Worm (Caenorhabditis elegans) whole organism, mixed stage, embryonic: ENCODE results near the gene srh-92.
A peak's percentile ranks its signal among the peaks of the same experiment; 100 is the strongest.

ENCODE experiments used
- M03D4.4 ChIP-seq: sonication (generic microtip); optimal IDR thresholded peaks from 2 replicates; lab custom pipeline; 2017; ENCODE audit warnings: mild to moderate bottlenecking, missing genetic modification characterization, missing compliant biosample characterization
- bed-3 ChIP-seq: fragments of 200-800 bp; sonication (Bioruptor generic); optimal IDR thresholded peaks from 3 replicates; lab custom pipeline; 2018; ENCODE audit warnings: mild to moderate bottlenecking, missing genetic modification characterization, moderate library complexity, missing compliant biosample characterization
- blmp-1 ChIP-seq: fragments of 150-350 bp; optimal IDR thresholded peaks from 2 replicates; lab custom pipeline; 2014; ENCODE audit warnings: missing biosample characterization, missing genetic modification characterization
- ceh-39 ChIP-seq: fragments of 150-350 bp; optimal IDR thresholded peaks from 2 replicates; lab custom pipeline; 2014; ENCODE audit warnings: missing biosample characterization, missing genetic modification characterization
- ceh-43 ChIP-seq: fragments of 200-800 bp; sonication (Bioruptor generic); optimal IDR thresholded peaks from 2 replicates; lab custom pipeline; 2018; ENCODE audit warnings: mild to moderate bottlenecking, missing genetic modification characterization, moderate library complexity, missing compliant biosample characterization
- ceh-83 ChIP-seq: fragments of 200-800 bp; sonication (Bioruptor generic); optimal IDR thresholded peaks from 2 replicates; lab custom pipeline; 2018; ENCODE audit warnings: mild to moderate bottlenecking, missing genetic modification characterization, missing compliant biosample characterization
- ces-1 ChIP-seq: fragments of 150-350 bp; optimal IDR thresholded peaks from 2 replicates; lab custom pipeline; 2014; ENCODE audit warnings: missing biosample characterization, missing genetic modification reagents, missing genetic modification characterization
- cnd-1 ChIP-seq: fragments of 200-800 bp; sonication (Bioruptor generic); optimal IDR thresholded peaks from 2 replicates; lab custom pipeline; 2018; ENCODE audit warnings: mild to moderate bottlenecking, missing genetic modification characterization, missing compliant biosample characterization
- elt-1 ChIP-seq: sonication (generic microtip); optimal IDR thresholded peaks from 2 replicates; lab custom pipeline; 2017; ENCODE audit warnings: missing genetic modification characterization, mild to moderate bottlenecking, missing compliant biosample characterization, antibody characterized with exemption, moderate library complexity, borderline replicate concordance; ENCODE audit not compliant: insufficient read depth
- elt-3 ChIP-seq: fragments of 150-350 bp; optimal IDR thresholded peaks from 2 replicates; lab custom pipeline; 2014; ENCODE audit warnings: missing biosample characterization, missing genetic modification characterization
- flh-1 ChIP-seq: fragments of 200-800 bp; sonication (Bioruptor generic); optimal IDR thresholded peaks from 2 replicates; lab custom pipeline; 2018; ENCODE audit warnings: mild to moderate bottlenecking, missing genetic modification characterization, moderate library complexity, missing compliant biosample characterization
- ham-2 ChIP-seq: fragments of 200-800 bp; sonication (Bioruptor generic); optimal IDR thresholded peaks from 2 replicates; lab custom pipeline; 2018; ENCODE audit warnings: mild to moderate bottlenecking, missing genetic modification characterization, missing compliant biosample characterization
- hlh-1 ChIP-seq: fragments of 150-350 bp; optimal IDR thresholded peaks from 2 replicates; lab custom pipeline; 2014; ENCODE audit warnings: missing biosample characterization, missing genetic modification reagents, missing genetic modification characterization
- lin-13 ChIP-seq: fragments of 150-350 bp; optimal IDR thresholded peaks from 2 replicates; lab custom pipeline; 2014; ENCODE audit warnings: missing biosample characterization, missing genetic modification characterization
- lin-32 ChIP-seq: fragments of 200-800 bp; sonication (Bioruptor generic); optimal IDR thresholded peaks from 2 replicates; lab custom pipeline; 2018; ENCODE audit warnings: mild to moderate bottlenecking, missing genetic modification characterization, missing compliant biosample characterization
- lsy-2 ChIP-seq: fragments of 150-350 bp; optimal IDR thresholded peaks from 2 replicates; lab custom pipeline; 2014; ENCODE audit warnings: missing biosample characterization, missing genetic modification characterization
- mab-5 ChIP-seq: fragments of 150-350 bp; optimal IDR thresholded peaks from 2 replicates; lab custom pipeline; 2014; ENCODE audit warnings: missing biosample characterization, missing genetic modification characterization
- mep-1 ChIP-seq: fragments of 150-350 bp; optimal IDR thresholded peaks from 2 replicates; lab custom pipeline; 2017; ENCODE audit warnings: missing biosample characterization, missing genetic modification reagents, missing genetic modification characterization, inconsistent platforms
- mls-2 ChIP-seq: sonication (generic microtip); optimal IDR thresholded peaks from 2 replicates; lab custom pipeline; 2016; ENCODE audit warnings: mild to moderate bottlenecking, missing genetic modification characterization, moderate library complexity, missing compliant biosample characterization
- nhr-12 ChIP-seq: fragments of 150-350 bp; optimal IDR thresholded peaks from 2 replicates; lab custom pipeline; 2014; ENCODE audit warnings: missing biosample characterization, missing genetic modification characterization
- nhr-2 ChIP-seq: fragments of 150-350 bp; optimal IDR thresholded peaks from 2 replicates; lab custom pipeline; 2014; ENCODE audit warnings: missing biosample characterization, missing genetic modification characterization
- nhr-237 ChIP-seq: fragments of 150-350 bp; optimal IDR thresholded peaks from 2 replicates; lab custom pipeline; 2014; ENCODE audit warnings: missing biosample characterization, missing genetic modification characterization
- nhr-28 ChIP-seq: fragments of 150-350 bp; optimal IDR thresholded peaks from 2 replicates; lab custom pipeline; 2014; ENCODE audit warnings: missing biosample characterization, missing genetic modification characterization
- nhr-76 ChIP-seq: sonication (generic microtip); optimal IDR thresholded peaks from 2 replicates; lab custom pipeline; 2017; ENCODE audit warnings: missing biosample characterization, missing genetic modification characterization
- pha-4 ChIP-seq: fragments of 150-350 bp; optimal IDR thresholded peaks from 2 replicates; lab custom pipeline; 2018; ENCODE audit warnings: missing biosample characterization, missing genetic modification reagents, missing genetic modification characterization
- sem-2 ChIP-seq: fragments of 200-800 bp; sonication (Bioruptor generic); optimal IDR thresholded peaks from 2 replicates; lab custom pipeline; 2018; ENCODE audit warnings: mild to moderate bottlenecking, missing genetic modification characterization, missing compliant biosample characterization
- snpc-4 ChIP-seq: fragments of 150-350 bp; optimal IDR thresholded peaks from 2 replicates; lab custom pipeline; 2014; ENCODE audit warnings: missing biosample characterization, missing genetic modification characterization
- tbx-8 ChIP-seq: fragments of 200-800 bp; sonication (Bioruptor generic); optimal IDR thresholded peaks from 2 replicates; lab custom pipeline; 2018; ENCODE audit warnings: mild to moderate bottlenecking, missing genetic modification characterization, moderate library complexity, missing compliant biosample characterization
- unc-120 ChIP-seq: sonication (generic microtip); optimal IDR thresholded peaks from 2 replicates; lab custom pipeline; 2017; ENCODE audit warnings: missing genetic modification characterization, missing compliant biosample characterization; ENCODE audit not compliant: poor library complexity, severe bottlenecking
- unc-39 ChIP-seq: fragments of 150-350 bp; optimal IDR thresholded peaks from 2 replicates; lab custom pipeline; 2014; ENCODE audit warnings: missing biosample characterization, missing genetic modification characterization
- unc-62 ChIP-seq: fragments of 150-350 bp; optimal IDR thresholded peaks from 2 replicates; lab custom pipeline; 2014; ENCODE audit warnings: missing biosample characterization, missing genetic modification reagents, missing genetic modification characterization
- zip-8 ChIP-seq: fragments of 150-350 bp; optimal IDR thresholded peaks from 2 replicates; lab custom pipeline; 2014; ENCODE audit warnings: missing biosample characterization, missing genetic modification characterization
- ztf-11 ChIP-seq: fragments of 150-350 bp; optimal IDR thresholded peaks from 2 replicates; lab custom pipeline; 2014; ENCODE audit warnings: missing biosample characterization, missing genetic modification characterization

Gene srh-92

ce11 chrV:7460898-7461297 is at the start of gene srh-92:
Gene srh-92, minus strand, starts transcription at chrV:7460998.
- no peak for TF ChIP-seq lin-32
- TF ChIP-seq sem-2 (GFP tag; lab: Kevin White, UChicago) = no peak
- no peak for TF ChIP-seq unc-39 (tag; lab: Kevin White, UChicago)
- TF ChIP-seq tbx-8 = no peak
- no peak for TF ChIP-seq ceh-39
- no peak for TF ChIP-seq zip-8 (tag; lab: Kevin White, UChicago)
- TF ChIP-seq mep-1 (tag; lab: Kevin White, UChicago) = no peak
- TF ChIP-seq unc-120 = no peak
- TF ChIP-seq pha-4 (tag; lab: Kevin White, UChicago) = no peak
- TF ChIP-seq nhr-237 (tag; lab: Kevin White, UChicago) = no peak
- TF ChIP-seq lin-13 (tag; lab: Kevin White, UChicago) = no peak
- TF ChIP-seq elt-3 = no peak
- no peak for TF ChIP-seq unc-62 (GFP tag; lab: Kevin White, UChicago)
- no peak for TF ChIP-seq bed-3 (GFP tag; lab: Kevin White, UChicago)
- TF ChIP-seq nhr-12 (tag; lab: Kevin White, UChicago) = no peak
- no peak for TF ChIP-seq flh-1 (GFP tag; lab: Kevin White, UChicago)
- no peak for TF ChIP-seq nhr-2 (tag; lab: Kevin White, UChicago)
- no peak for TF ChIP-seq ztf-11
- TF ChIP-seq ham-2 (GFP tag; lab: Kevin White, UChicago) = no peak

- no peak for TF ChIP-seq ham-2 (GFP tag; lab: Kevin White, UChicago)
- no peak for TF ChIP-seq elt-3
- TF ChIP-seq flh-1 (GFP tag; lab: Kevin White, UChicago) = no peak
- TF ChIP-seq cnd-1 = no peak
- no peak for TF ChIP-seq M03D4.4 (tag; lab: Kevin White, UChicago)
- peak; percentile 19 for TF ChIP-seq unc-62 (GFP tag; lab: Kevin White, UChicago)
- no peak for TF ChIP-seq unc-39 (tag; lab: Kevin White, UChicago)
- TF ChIP-seq, all 35 proteins: peak for 1
These were observed 47.8 kb upstream of the srh-92 start, which contains the start of the genes str-31 and nhr-172 for ce11 chrV:7508566-7509044. Gene str-31, minus strand, starts transcription at chrV:7508666. Gene nhr-172, plus strand, starts transcription at chrV:7508994.

ce11 chrV:7506207-7506606 is 45.4 kb upstream of the srh-92 start:
- TF ChIP-seq ceh-39 (no peak), blmp-1 (tag; lab: Kevin White, UChicago) (no peak), elt-1 (tag; lab: Kevin White, UChicago) (no peak), unc-39 (tag; lab: Kevin White, UChicago) (no peak), cnd-1 (no peak), ztf-11 (no peak), lsy-2 (tag; lab: Kevin White, UChicago) (no peak), snpc-4 (tag; lab: Kevin White, UChicago) (no peak), nhr-237 (tag; lab: Kevin White, UChicago) (no peak), hlh-1 (tag; lab: Kevin White, UChicago) (no peak), ceh-43 (no peak), nhr-2 (tag; lab: Kevin White, UChicago) (no peak), sem-2 (GFP tag; lab: Kevin White, UChicago) (no peak), M03D4.4 (tag; lab: Kevin White, UChicago) (no peak), elt-3 (no peak), nhr-28 (no peak), lin-32 (no peak), nhr-76 (tag; lab: Kevin White, UChicago) (no peak), lin-13 (tag; lab: Kevin White, UChicago) (no peak)

ce11 chrV:7504271-7504670 is 43.5 kb upstream of the srh-92 start, which contains the start of gene srh-229:
Gene srh-229, minus strand, starts transcription at chrV:7504371.
- no peak for TF ChIP-seq mab-5
- no peak for TF ChIP-seq lsy-2 (tag; lab: Kevin White, UChicago)
- no peak for TF ChIP-seq elt-1 (tag; lab: Kevin White, UChicago)
- no peak for TF ChIP-seq ztf-11
- no peak for TF ChIP-seq nhr-2 (tag; lab: Kevin White, UChicago)
- no peak for TF ChIP-seq pha-4 (tag; lab: Kevin White, UChicago)
- no peak for TF ChIP-seq ham-2 (GFP tag; lab: Kevin White, UChicago)
- no peak for TF ChIP-seq flh-1 (GFP tag; lab: Kevin White, UChicago)
- TF ChIP-seq bed-3 (GFP tag; lab: Kevin White, UChicago) = no peak
- TF ChIP-seq unc-39 (tag; lab: Kevin White, UChicago) = no peak
- TF ChIP-seq ceh-83 (GFP tag; lab: Kevin White, UChicago) = no peak
- no peak for TF ChIP-seq nhr-28
- no peak for TF ChIP-seq unc-62 (GFP tag; lab: Kevin White, UChicago)
- TF ChIP-seq M03D4.4 (tag; lab: Kevin White, UChicago) = no peak
- no peak for TF ChIP-seq mls-2 (tag; lab: Kevin White, UChicago)
- no peak for TF ChIP-seq hlh-1 (tag; lab: Kevin White, UChicago)
- TF ChIP-seq ces-1 (GFP tag; lab: Kevin White, UChicago) = no peak
- no peak for TF ChIP-seq lin-13 (tag; lab: Kevin White, UChicago)
- TF ChIP-seq unc-120 = no peak
- no peak for TF ChIP-seq mep-1 (tag; lab: Kevin White, UChicago)
